Fruit fly (Drosophila melanogaster): ENCODE data around the gene CG18473.

CG18473 gene

dm6 chr3R:9365121-9365520 lies 2.0 kb downstream of the CG18473 start, which contains the start of gene Srr:
Gene Srr, plus strand, starts transcription at chr3R:9365398.
- TF ChIP-seq toe (GFP tag; optimal IDR thresholded peaks at IDR 0.05) (no peak), tj (GFP tag; optimal IDR thresholded peaks at IDR 0.05) (peak; percentile 6)

- peak; percentile 95 for TF ChIP-seq kay (GFP tag; ENCODE audit: borderline replicate concordance)
- no peak for TF ChIP-seq Hr96 (GFP tag; optimal IDR thresholded peaks at IDR 0.05)
Measured at dm6 chr3R:9365893-9366500, 2.9 kb downstream of the CG18473 start.

dm6 chr3R:9370413-9370812 lies 7.3 kb downstream of the CG18473 start:
- TF ChIP-seq CG7045 (GFP tag; optimal IDR thresholded peaks at IDR 0.05) (no peak), CG11617 (GFP tag; optimal IDR thresholded peaks at IDR 0.05) (peak; percentile 23), tj (GFP tag; optimal IDR thresholded peaks at IDR 0.05) (no peak), Crg-1 (GFP tag; optimal IDR thresholded peaks at IDR 0.05) (no peak), kay (GFP tag; ENCODE audit: borderline replicate concordance) (peak; percentile 79), CG7101 (tag; optimal IDR thresholded peaks at IDR 0.05) (no peak), pad (GFP tag; optimal IDR thresholded peaks at IDR 0.05) (no peak), CG12768 (GFP tag; optimal IDR thresholded peaks at IDR 0.05) (no peak), Mnt (GFP tag; optimal IDR thresholded peaks at IDR 0.05) (no peak), CG33017 (tag; optimal IDR thresholded peaks at IDR 0.05) (no peak), Clk (GFP tag; optimal IDR thresholded peaks at IDR 0.05) (no peak), cic (GFP tag; optimal IDR thresholded peaks at IDR 0.05) (no peak), toe (GFP tag; optimal IDR thresholded peaks at IDR 0.05) (no peak), cnc (optimal IDR thresholded peaks at IDR 0.05) (no peak), CG1620 (GFP tag; optimal IDR thresholded peaks at IDR 0.05) (no peak)

dm6 chr3R:9376789-9377188 lies 13.7 kb downstream of the CG18473 start:
- TF ChIP-seq CG1620 (GFP tag; optimal IDR thresholded peaks at IDR 0.05) (no peak), CG11617 (GFP tag; optimal IDR thresholded peaks at IDR 0.05) (no peak), pad (GFP tag; optimal IDR thresholded peaks at IDR 0.05) (no peak), cic (GFP tag; optimal IDR thresholded peaks at IDR 0.05) (no peak), CG33017 (tag; optimal IDR thresholded peaks at IDR 0.05) (no peak), CG12768 (GFP tag; optimal IDR thresholded peaks at IDR 0.05) (no peak), CG5204 (GFP tag; optimal IDR thresholded peaks at IDR 0.05) (no peak), tj (GFP tag; optimal IDR thresholded peaks at IDR 0.05) (no peak), bab1 (GFP tag; optimal IDR thresholded peaks at IDR 0.05) (no peak), kay (GFP tag; ENCODE audit: borderline replicate concordance) (no peak), CG7101 (tag; optimal IDR thresholded peaks at IDR 0.05) (no peak), Clk (GFP tag; optimal IDR thresholded peaks at IDR 0.05) (no peak), Hr96 (GFP tag; optimal IDR thresholded peaks at IDR 0.05) (no peak), CG14711 (tag; optimal IDR thresholded peaks at IDR 0.05) (no peak)

dm6 chr3R:9378644-9379411 lies 15.7 kb downstream of the CG18473 start:
- TF ChIP-seq Hr96 (GFP tag; optimal IDR thresholded peaks at IDR 0.05): no peak
- TF ChIP-seq CG7101 (tag; optimal IDR thresholded peaks at IDR 0.05): no peak
- no peak for TF ChIP-seq Clk (GFP tag; optimal IDR thresholded peaks at IDR 0.05)
- no peak for TF ChIP-seq tj (GFP tag; optimal IDR thresholded peaks at IDR 0.05)
- TF ChIP-seq ovo (GFP tag; optimal IDR thresholded peaks at IDR 0.05): no peak
- no peak for TF ChIP-seq CG11617 (GFP tag; optimal IDR thresholded peaks at IDR 0.05)
- no peak for TF ChIP-seq CG7045 (GFP tag; optimal IDR thresholded peaks at IDR 0.05)
- no peak for TF ChIP-seq CG33017 (tag; optimal IDR thresholded peaks at IDR 0.05)
- no peak for TF ChIP-seq CG1620 (GFP tag; optimal IDR thresholded peaks at IDR 0.05)
- no peak for TF ChIP-seq Crg-1 (GFP tag; optimal IDR thresholded peaks at IDR 0.05)
- no peak for TF ChIP-seq CG12768 (GFP tag; optimal IDR thresholded peaks at IDR 0.05)

- TF ChIP-seq CG11617 (GFP tag; optimal IDR thresholded peaks at IDR 0.05) (no peak), cic (GFP tag; optimal IDR thresholded peaks at IDR 0.05) (no peak), pad (GFP tag; optimal IDR thresholded peaks at IDR 0.05) (no peak), Clk (GFP tag; optimal IDR thresholded peaks at IDR 0.05) (no peak), Crg-1 (GFP tag; optimal IDR thresholded peaks at IDR 0.05) (no peak), CG1620 (GFP tag; optimal IDR thresholded peaks at IDR 0.05) (no peak), CG14711 (tag; optimal IDR thresholded peaks at IDR 0.05) (no peak), ovo (GFP tag; optimal IDR thresholded peaks at IDR 0.05) (no peak), CG33017 (tag; optimal IDR thresholded peaks at IDR 0.05) (no peak), toe (GFP tag; optimal IDR thresholded peaks at IDR 0.05) (no peak), Mnt (GFP tag; optimal IDR thresholded peaks at IDR 0.05) (no peak), CG5204 (GFP tag; optimal IDR thresholded peaks at IDR 0.05) (no peak), CG7101 (tag; optimal IDR thresholded peaks at IDR 0.05) (no peak), cnc (optimal IDR thresholded peaks at IDR 0.05) (no peak), Hr96 (GFP tag; optimal IDR thresholded peaks at IDR 0.05) (no peak), kay (GFP tag; ENCODE audit: borderline replicate concordance) (no peak), tj (GFP tag; optimal IDR thresholded peaks at IDR 0.05) (no peak), CG12768 (GFP tag; optimal IDR thresholded peaks at IDR 0.05) (no peak), bab1 (GFP tag; optimal IDR thresholded peaks at IDR 0.05) (no peak)
Measured at dm6 chr3R:9380970-9381369, 17.9 kb downstream of the CG18473 start.

Measured in whole organism, adult.